Worm (Caenorhabditis elegans) whole organism, L1 larva: ENCODE data around the gene cdh-10.

Source experiments
- C16A3.4 ChIP-seq: fragments of 150-350 bp; optimal IDR thresholded peaks from 2 replicates; lab custom pipeline; 2014; ENCODE audit warnings: missing biosample characterization, missing genetic modification characterization
- C34B4.2 ChIP-seq: sonication (generic microtip); optimal IDR thresholded peaks from 2 replicates; lab custom pipeline; 2017; ENCODE audit warnings: mild to moderate bottlenecking, missing genetic modification characterization, missing compliant biosample characterization
- aha-1 ChIP-seq: fragments of 150-350 bp; optimal IDR thresholded peaks from 2 replicates; lab custom pipeline; 2014; ENCODE audit warnings: missing biosample characterization, missing genetic modification characterization
- aly-2 ChIP-seq: fragments of 150-350 bp; optimal IDR thresholded peaks from 2 replicates; lab custom pipeline; 2014; ENCODE audit warnings: missing biosample characterization, missing genetic modification characterization
- ceh-63 ChIP-seq: fragments of 200-800 bp; sonication (Bioruptor generic); optimal IDR thresholded peaks from 2 replicates; lab custom pipeline; 2018; ENCODE audit warnings: mild to moderate bottlenecking, missing genetic modification characterization, missing compliant biosample characterization
- ceh-8 ChIP-seq: fragments of 200-800 bp; sonication (Bioruptor generic); optimal IDR thresholded peaks from 2 replicates; lab custom pipeline; 2018; ENCODE audit warnings: mild to moderate bottlenecking, missing genetic modification characterization, moderate library complexity, missing compliant biosample characterization
- ceh-82 ChIP-seq, 3 experiments: fragments of 150-350 bp in 1 of 3; sonication (generic microtip) in 2 of 3; optimal IDR thresholded peaks; 2 replicates each; lab custom pipeline; 2014 to 2017; ENCODE audit warnings: missing biosample characterization in 3 of 3, missing genetic modification characterization in 3 of 3
- ceh-88 ChIP-seq: fragments of 200-800 bp; sonication (Bioruptor generic); IDR thresholded peaks from 2 replicates; pipeline ENCODE4 v1.3.6; 2022; ENCODE audit warnings: missing genetic modification characterization, missing compliant biosample characterization
- ces-1 ChIP-seq: fragments of 150-350 bp; optimal IDR thresholded peaks from 2 replicates; lab custom pipeline; 2014; ENCODE audit warnings: missing biosample characterization, missing genetic modification reagents, missing genetic modification characterization
- dpl-1 ChIP-seq, 3 experiments: fragments of 150-350 bp in 2 of 3; sonication (generic microtip) in 1 of 3; optimal IDR thresholded peaks; 2 replicates each; lab custom pipeline; 2014 to 2017; ENCODE audit warnings: missing biosample characterization in 3 of 3, missing genetic modification characterization in 3 of 3, missing genetic modification reagents in 3 of 3
- dsc-1 ChIP-seq: sonication (generic microtip); optimal IDR thresholded peaks from 2 replicates; lab custom pipeline; 2016; ENCODE audit warnings: mild to moderate bottlenecking, missing genetic modification characterization, missing compliant biosample characterization
- efl-3 ChIP-seq: fragments of 200-800 bp; sonication (Bioruptor generic); optimal IDR thresholded peaks from 2 replicates; lab custom pipeline; 2018; ENCODE audit warnings: mild to moderate bottlenecking, missing genetic modification characterization, missing compliant biosample characterization
- egl-13 ChIP-seq: sonication (generic microtip); optimal IDR thresholded peaks from 2 replicates; lab custom pipeline; 2016; ENCODE audit warnings: missing genotype, missing genetic modification reagents, missing genetic modification characterization, missing compliant biosample characterization
- egl-27 ChIP-seq, 2 experiments: fragments of 150-350 bp in 1 of 2; sonication (generic microtip); optimal IDR thresholded peaks; 3 replicates each; lab custom pipeline; 2017 to 2018; ENCODE audit warnings: missing biosample characterization in 2 of 2, missing genetic modification characterization in 2 of 2, missing genetic modification reagents in 2 of 2
- elt-3 ChIP-seq, 6 experiments: fragments of 150-350 bp in 1 of 6; sonication (generic microtip); optimal IDR thresholded peaks; 2 replicates each; lab custom pipeline; 2017 to 2018; ENCODE audit warnings: missing biosample characterization in 6 of 6, missing genetic modification characterization in 6 of 6, inconsistent platforms in 1 of 6
- ets-5 ChIP-seq: fragments of 200-800 bp; sonication (Bioruptor generic); IDR thresholded peaks from 2 replicates; pipeline ENCODE4 v1.3.6; 2022; ENCODE audit warnings: missing genetic modification characterization, missing compliant biosample characterization
- fkh-4 ChIP-seq: sonication (generic microtip); optimal IDR thresholded peaks from 2 replicates; lab custom pipeline; 2016; ENCODE audit warnings: missing compliant biosample characterization, missing genetic modification characterization, borderline replicate concordance
- hlh-4 ChIP-seq: sonication (generic microtip); optimal IDR thresholded peaks from 2 replicates; lab custom pipeline; 2016; ENCODE audit warnings: mild to moderate bottlenecking, missing genetic modification characterization, missing compliant biosample characterization
- isw-1 ChIP-seq: fragments of 200-800 bp; sonication (Bioruptor generic); IDR thresholded peaks from 2 replicates; pipeline ENCODE4 v1.3.6; 2022; ENCODE audit warnings: missing genetic modification characterization, missing compliant biosample characterization
- jun-1 ChIP-seq: fragments of 150-350 bp; optimal IDR thresholded peaks from 2 replicates; lab custom pipeline; 2014; ENCODE audit warnings: missing biosample characterization, missing genetic modification reagents, missing genetic modification characterization
- lin-14 ChIP-seq: fragments of 200-800 bp; sonication (Bioruptor generic); optimal IDR thresholded peaks from 2 replicates; lab custom pipeline; 2018; ENCODE audit warnings: mild to moderate bottlenecking, missing genetic modification characterization, moderate library complexity, missing compliant biosample characterization
- lin-35 ChIP-seq, 2 experiments: fragments of 150-350 bp; optimal IDR thresholded peaks; 2 replicates each; lab custom pipeline; 2014; ENCODE audit warnings: missing biosample characterization in 2 of 2, missing genetic modification characterization in 2 of 2, missing genetic modification reagents in 2 of 2
- lir-3 ChIP-seq: sonication (generic microtip); optimal IDR thresholded peaks from 2 replicates; lab custom pipeline; 2016; ENCODE audit warnings: mild to moderate bottlenecking, missing genetic modification characterization, moderate library complexity, missing compliant biosample characterization; ENCODE audit not compliant: poor library complexity
- mab-9 ChIP-seq: fragments of 200-800 bp; sonication (Bioruptor generic); IDR thresholded peaks from 2 replicates; pipeline ENCODE4 v1.3.6; 2022; ENCODE audit warnings: missing genetic modification reagents, missing genetic modification characterization, missing compliant biosample characterization
- mef-2 ChIP-seq: fragments of 150-350 bp; optimal IDR thresholded peaks from 2 replicates; lab custom pipeline; 2014; ENCODE audit warnings: missing biosample characterization, missing genetic modification characterization
- mep-1 ChIP-seq: fragments of 150-350 bp; optimal IDR thresholded peaks from 2 replicates; lab custom pipeline; 2014; ENCODE audit warnings: missing biosample characterization, missing genetic modification characterization
- nhr-11 ChIP-seq: fragments of 150-350 bp; optimal IDR thresholded peaks from 2 replicates; lab custom pipeline; 2014; ENCODE audit warnings: missing biosample characterization, missing genetic modification characterization
- nhr-19 ChIP-seq: fragments of 200-800 bp; sonication (Bioruptor generic); conservative IDR thresholded peaks from 2 replicates; pipeline ENCODE4 v1.3.6; 2022; ENCODE audit warnings: missing genetic modification characterization, missing compliant biosample characterization
- nhr-20 ChIP-seq: sonication (generic microtip); optimal IDR thresholded peaks from 2 replicates; lab custom pipeline; 2016; ENCODE audit warnings: mild to moderate bottlenecking, missing genetic modification characterization, missing compliant biosample characterization
- nhr-237 ChIP-seq: fragments of 150-350 bp; optimal IDR thresholded peaks from 2 replicates; lab custom pipeline; 2014; ENCODE audit warnings: missing biosample characterization, missing genetic modification characterization
- nhr-47 ChIP-seq: sonication (generic microtip); optimal IDR thresholded peaks from 2 replicates; lab custom pipeline; 2016; ENCODE audit warnings: mild to moderate bottlenecking, missing genetic modification characterization, moderate library complexity, missing compliant biosample characterization
- nhr-71 ChIP-seq: sonication (generic microtip); optimal IDR thresholded peaks from 2 replicates; lab custom pipeline; 2016; ENCODE audit warnings: mild to moderate bottlenecking, missing genetic modification characterization, moderate library complexity, missing compliant biosample characterization
- nhr-76 ChIP-seq: sonication (generic microtip); optimal IDR thresholded peaks from 2 replicates; lab custom pipeline; 2017; ENCODE audit warnings: missing biosample characterization, missing genetic modification characterization
- nhr-77 ChIP-seq: fragments of 150-350 bp; optimal IDR thresholded peaks from 2 replicates; lab custom pipeline; 2014; ENCODE audit warnings: missing biosample characterization, missing genetic modification characterization
- nhr-84 ChIP-seq: sonication (generic microtip); optimal IDR thresholded peaks from 2 replicates; lab custom pipeline; 2017; ENCODE audit warnings: missing biosample characterization, missing genetic modification characterization
- nhr-85 ChIP-seq: sonication (generic microtip); peaks from one replicate; lab custom pipeline; 2016; ENCODE audit warnings: missing genetic modification characterization, inconsistent platforms, missing compliant biosample characterization
- pag-3 ChIP-seq: sonication (generic microtip); optimal IDR thresholded peaks from 2 replicates; lab custom pipeline; 2017; ENCODE audit warnings: missing genetic modification characterization, mild to moderate bottlenecking, missing compliant biosample characterization, antibody characterized with exemption, borderline replicate concordance; ENCODE audit not compliant: insufficient read depth
- skn-1 ChIP-seq: fragments of 150-350 bp; optimal IDR thresholded peaks from 2 replicates; lab custom pipeline; 2014; ENCODE audit warnings: missing biosample characterization, missing genetic modification characterization
- snpc-4 ChIP-seq: fragments of 150-350 bp; optimal IDR thresholded peaks from 2 replicates; lab custom pipeline; 2014; ENCODE audit warnings: missing biosample characterization, missing genetic modification characterization
- snu-23 ChIP-seq: sonication (generic microtip); optimal IDR thresholded peaks from 2 replicates; lab custom pipeline; 2016; ENCODE audit warnings: missing genetic modification characterization, missing compliant biosample characterization
- sptf-1 ChIP-seq: fragments of 150-350 bp; optimal IDR thresholded peaks from 2 replicates; lab custom pipeline; 2014; ENCODE audit warnings: missing biosample characterization, missing genetic modification characterization
- sup-37 ChIP-seq: fragments of 200-800 bp; sonication (Bioruptor generic); optimal IDR thresholded peaks from 2 replicates; lab custom pipeline; 2018; ENCODE audit warnings: mild to moderate bottlenecking, missing genetic modification characterization, missing compliant biosample characterization
- swsn-7 ChIP-seq: sonication (generic microtip); optimal IDR thresholded peaks from 2 replicates; lab custom pipeline; 2016; ENCODE audit warnings: missing genetic modification characterization, missing compliant biosample characterization
- unc-30 ChIP-seq: sonication (generic microtip); optimal IDR thresholded peaks from 2 replicates; lab custom pipeline; 2017; ENCODE audit warnings: missing biosample characterization, missing genetic modification characterization
- unc-62 ChIP-seq: fragments of 150-350 bp; optimal IDR thresholded peaks from 2 replicates; lab custom pipeline; 2014; ENCODE audit warnings: missing biosample characterization, missing genetic modification reagents, missing genetic modification characterization
- unc-86 ChIP-seq: sonication (generic microtip); optimal IDR thresholded peaks from 2 replicates; lab custom pipeline; 2016; ENCODE audit warnings: missing genetic modification characterization, missing compliant biosample characterization
- unc-98 ChIP-seq: fragments of 200-800 bp; sonication (Bioruptor generic); IDR thresholded peaks from 2 replicates; pipeline ENCODE4 v1.3.6; 2022; ENCODE audit warnings: missing genetic modification characterization, missing compliant biosample characterization
- vab-15 ChIP-seq: sonication (generic microtip); optimal IDR thresholded peaks from 2 replicates; lab custom pipeline; 2017; ENCODE audit warnings: missing genotype, mild to moderate bottlenecking, missing genetic modification characterization, missing compliant biosample characterization
- zag-1 ChIP-seq: fragments of 150-350 bp; optimal IDR thresholded peaks from 2 replicates; lab custom pipeline; 2014; ENCODE audit warnings: missing biosample characterization, missing genetic modification characterization
- zip-4 ChIP-seq: fragments of 200-800 bp; sonication (Bioruptor generic); optimal IDR thresholded peaks from 2 replicates; lab custom pipeline; 2018; ENCODE audit warnings: mild to moderate bottlenecking, missing genetic modification characterization, moderate library complexity, missing compliant biosample characterization
- ztf-11 ChIP-seq, 2 experiments: sonication (generic microtip); optimal IDR thresholded peaks; 2 replicates each; lab custom pipeline; 2016 to 2017; ENCODE audit warnings: missing genetic modification characterization in 2 of 2, missing biosample characterization in 1 of 2, missing compliant biosample characterization in 1 of 2
- ztf-4 ChIP-seq: fragments of 150-350 bp; optimal IDR thresholded peaks from 2 replicates; lab custom pipeline; 2014; ENCODE audit warnings: missing biosample characterization, missing genetic modification characterization

cdh-10 gene

ce11 chrIV:2387970-2388705 lies 75.0 kb downstream of the cdh-10 start, which contains the start of gene sec-61.B (continued):
- TF ChIP-seq skn-1 (no peak), ceh-82 (tag; optimal IDR thresholded peaks at IDR 0.05; lab: Kevin White, UChicago) (no peak), ceh-88 (GFP tag; lab: Robert Waterston, UW) (no peak), egl-13 (tag; lab: Kevin White, UChicago) (no peak), ets-5 (no peak), zag-1 (tag; lab: Kevin White, UChicago) (no peak), ztf-11 (tag; optimal IDR thresholded peaks at IDR 0.05; lab: Kevin White, UChicago) (no peak), unc-98 (GFP tag; lab: Robert Waterston, UW) (no peak), fkh-4 (tag; lab: Kevin White, UChicago) (no peak), nhr-47 (peak; percentile 36), hlh-4 (tag; lab: Kevin White, UChicago) (no peak), nhr-85 (tag; lab: Kevin White, UChicago) (peak; percentile 67), nhr-19 (0 out of 2 replicates have a peak, but pooled peaks have one; percentile 2), pag-3 (no peak), vab-15 (tag; lab: Kevin White, UChicago) (no peak), mef-2 (tag; lab: Kevin White, UChicago) (no peak), snu-23 (peak; percentile 15), nhr-20 (tag; lab: Kevin White, UChicago) (no peak), aly-2 (tag; lab: Kevin White, UChicago) (no peak), mep-1 (no peak), nhr-237 (tag; lab: Kevin White, UChicago) (no peak), unc-30 (tag; lab: Kevin White, UChicago) (no peak), nhr-11 (no peak), unc-86 (tag; lab: Kevin White, UChicago) (no peak), ceh-8 (GFP tag; lab: Kevin White, UChicago) (no peak), isw-1 (GFP tag; lab: Robert Waterston, UW) (no peak), aha-1 (no peak), ztf-4 (tag; lab: Kevin White, UChicago) (peak; percentile 55), elt-3 (tag; optimal IDR thresholded peaks at IDR 0.05; lab: Kevin White, UChicago) (no peak), C16A3.4 (no peak), lir-3 (no peak), nhr-77 (tag; lab: Kevin White, UChicago) (no peak), sptf-1 (no peak), unc-62 (GFP tag; lab: Kevin White, UChicago) (no peak), dsc-1 (tag; lab: Kevin White, UChicago) (no peak), mab-9 (no peak), egl-27 (tag; optimal IDR thresholded peaks at IDR 0.05; lab: Kevin White, UChicago) (no peak), lin-14 (no peak), ces-1 (GFP tag; lab: Kevin White, UChicago) (no peak), nhr-71 (tag; lab: Kevin White, UChicago) (peak; percentile 49), jun-1 (tag; lab: Kevin White, UChicago) (no peak), swsn-7 (no peak), zip-4 (GFP tag; lab: Kevin White, UChicago) (no peak), sup-37 (GFP tag; lab: Kevin White, UChicago) (no peak), C34B4.2 (tag; lab: Kevin White, UChicago) (no peak), snpc-4 (tag; lab: Kevin White, UChicago) (no peak), nhr-84 (no peak), lin-35 (GFP tag; optimal IDR thresholded peaks at IDR 0.05; lab: Kevin White, UChicago) (peak in 1 of 2 experiments; percentile 9), ceh-63 (GFP tag; lab: Kevin White, UChicago) (no peak), nhr-76 (tag; lab: Kevin White, UChicago) (no peak), efl-3 (GFP tag; lab: Kevin White, UChicago) (no peak), dpl-1 (GFP tag; optimal IDR thresholded peaks at IDR 0.05; lab: Kevin White, UChicago) (peak in 1 of 3 experiments; percentile 0)
